Fruit fly (Drosophila melanogaster) whole organism, embryonic: ENCODE results near the gene CG12075.

Source experiments
- CG10321 ChIP-seq: fragments of 200-800 bp; sonication (Bioruptor generic); IDR thresholded peaks from 2 replicates; pipeline ENCODE4 v1.3.6; 2022; ENCODE audit warnings: missing biosample characterization, missing genetic modification characterization
- CG10654 ChIP-seq: fragments of 200-800 bp; sonication (Bioruptor generic); optimal IDR thresholded peaks from 2 replicates; lab custom pipeline; 2016; ENCODE audit warnings: missing biosample characterization, missing genetic modification characterization
- CG11398 ChIP-seq: fragments of 200-800 bp; sonication (Bioruptor generic); optimal IDR thresholded peaks from 2 replicates; lab custom pipeline; 2016; ENCODE audit warnings: missing biosample characterization, missing genetic modification characterization
- CG11723 ChIP-seq: fragments of 200-800 bp; sonication (Bioruptor generic); optimal IDR thresholded peaks from 2 replicates; lab custom pipeline; 2017; ENCODE audit warnings: missing biosample characterization, mild to moderate bottlenecking, missing genetic modification characterization
- CG12219 ChIP-seq: fragments of 200-800 bp; sonication (Bioruptor generic); optimal IDR thresholded peaks from 3 replicates; lab custom pipeline; 2018; ENCODE audit warnings: missing biosample characterization, mild to moderate bottlenecking, missing genetic modification characterization
- CG12236 ChIP-seq: fragments of 200-800 bp; sonication (Bioruptor generic); optimal IDR thresholded peaks from 2 replicates; lab custom pipeline; 2016; ENCODE audit warnings: missing biosample characterization, missing genetic modification characterization
- CG13894 ChIP-seq: fragments of 200-800 bp; sonication (Bioruptor generic); optimal IDR thresholded peaks from 3 replicates; lab custom pipeline; 2018; ENCODE audit warnings: missing biosample characterization, mild to moderate bottlenecking, missing genetic modification characterization, moderate library complexity
- CG15269 ChIP-seq: fragments of 200-800 bp; sonication (Bioruptor generic); optimal IDR thresholded peaks from 2 replicates; lab custom pipeline; 2018; ENCODE audit warnings: missing biosample characterization, mild to moderate bottlenecking, missing genetic modification characterization, moderate library complexity
- CG1529 ChIP-seq: fragments of 200-800 bp; sonication (Bioruptor generic); optimal IDR thresholded peaks from 3 replicates; lab custom pipeline; 2018; ENCODE audit warnings: missing biosample characterization, missing genetic modification characterization
- CG17186 ChIP-seq: fragments of 200-800 bp; sonication (Bioruptor generic); optimal IDR thresholded peaks from 3 replicates; lab custom pipeline; 2017; ENCODE audit warnings: missing biosample characterization, missing genetic modification reagents, missing genetic modification characterization
- CG17328 ChIP-seq: fragments of 200-800 bp; sonication (Bioruptor generic); IDR thresholded peaks from 2 replicates; pipeline ENCODE4 v1.3.6; 2022; ENCODE audit warnings: missing biosample characterization, missing genetic modification characterization
- CG2202 ChIP-seq: fragments of 200-800 bp; sonication (Bioruptor generic); optimal IDR thresholded peaks from 2 replicates; lab custom pipeline; 2018; ENCODE audit warnings: missing biosample characterization, mild to moderate bottlenecking, missing genetic modification characterization
- CG2712 ChIP-seq: fragments of 200-800 bp; optimal IDR thresholded peaks from 3 replicates; lab custom pipeline; 2019; ENCODE audit warnings: missing biosample characterization, mild to moderate bottlenecking, missing genetic modification characterization, moderate library complexity
- CG31441 ChIP-seq: fragments of 200-800 bp; sonication (Bioruptor generic); IDR thresholded peaks from 2 replicates; pipeline ENCODE4 v1.3.6; 2022; ENCODE audit warnings: missing biosample characterization, missing genetic modification characterization
- CG32767 ChIP-seq: fragments of 200-800 bp; sonication (Bioruptor generic); IDR thresholded peaks from 2 replicates; pipeline ENCODE4 v1.3.6; 2022; ENCODE audit warnings: missing biosample characterization, missing genetic modification characterization
- CG3407 ChIP-seq: fragments of 200-800 bp; sonication (Bioruptor generic); optimal IDR thresholded peaks from 2 replicates; lab custom pipeline; 2018; ENCODE audit warnings: missing biosample characterization, mild to moderate bottlenecking, missing genetic modification characterization
- CG3726 ChIP-seq: fragments of 200-800 bp; sonication (Bioruptor generic); IDR thresholded peaks from 3 replicates; pipeline ENCODE4, ENCODE4 v1.3.6; 2022; ENCODE audit warnings: missing biosample characterization, missing genetic modification characterization
- CG4707 ChIP-seq: fragments of 200-800 bp; sonication (Bioruptor generic); optimal IDR thresholded peaks from 2 replicates; lab custom pipeline; 2018; ENCODE audit warnings: missing biosample characterization, mild to moderate bottlenecking, missing genetic modification characterization, moderate library complexity
- CG4854 ChIP-seq: fragments of 200-800 bp; sonication (Bioruptor generic); optimal IDR thresholded peaks from 2 replicates; lab custom pipeline; 2016; ENCODE audit warnings: missing biosample characterization, missing genetic modification characterization, inconsistent platforms
- CG5245 ChIP-seq: fragments of 200-800 bp; sonication (Bioruptor generic); optimal IDR thresholded peaks from 3 replicates; lab custom pipeline; 2016; ENCODE audit warnings: missing biosample characterization, missing genetic modification characterization
- CG6683 ChIP-seq: fragments of 200-800 bp; sonication (Bioruptor generic); optimal IDR thresholded peaks from 2 replicates; lab custom pipeline; 2017; ENCODE audit warnings: missing biosample characterization, mild to moderate bottlenecking, missing genetic modification characterization, missing genetic modification reagents
- CG6765 ChIP-seq: fragments of 200-800 bp; sonication (Bioruptor generic); optimal IDR thresholded peaks from 3 replicates; lab custom pipeline; 2017; ENCODE audit warnings: missing biosample characterization, mild to moderate bottlenecking, missing genetic modification characterization
- CG7786 ChIP-seq: fragments of 200-800 bp; sonication (Bioruptor generic); optimal IDR thresholded peaks from 2 replicates; lab custom pipeline; 2016; ENCODE audit warnings: missing biosample characterization, missing genetic modification characterization
- CG8765 ChIP-seq: fragments of 200-800 bp; sonication (Bioruptor generic); IDR thresholded peaks from 2 replicates; pipeline ENCODE4 v1.3.6; 2022; ENCODE audit warnings: missing biosample characterization, missing genetic modification characterization
- CG9876 ChIP-seq: fragments of 200-800 bp; sonication (Bioruptor generic); optimal IDR thresholded peaks from 2 replicates; lab custom pipeline; 2016; ENCODE audit warnings: missing biosample characterization, missing genetic modification characterization
- Elba2 ChIP-seq: fragments of 200-800 bp; sonication (Bioruptor generic); optimal IDR thresholded peaks from 3 replicates; lab custom pipeline; 2016; ENCODE audit warnings: missing biosample characterization, missing genetic modification characterization
- Gug ChIP-seq: fragments of 200-800 bp; sonication (Bioruptor generic); IDR thresholded peaks from 4 replicates; pipeline ENCODE4 v1.3.6; 2022; ENCODE audit warnings: missing biosample characterization, missing genetic modification characterization
- HmgD ChIP-seq: fragments of 200-800 bp; sonication (Bioruptor generic); optimal IDR thresholded peaks from 3 replicates; lab custom pipeline; 2016; ENCODE audit warnings: missing biosample characterization, missing genetic modification characterization
- Med ChIP-seq: fragments of 200-800 bp; sonication (Bioruptor generic); peaks from one replicate; lab custom pipeline; 2016; ENCODE audit warnings: missing biosample characterization, missing genetic modification characterization, mild to moderate bottlenecking, inconsistent platforms, moderate library complexity
- Pdp1 ChIP-seq, 2 experiments: fragments of 200-800 bp; sonication (Bioruptor generic); optimal IDR thresholded peaks; 3 replicates each; lab custom pipeline; 2016; ENCODE audit warnings: missing biosample characterization in 2 of 2, missing genetic modification characterization in 2 of 2, mild to moderate bottlenecking in 1 of 2, moderate library complexity in 1 of 2
- Six4 ChIP-seq: fragments of 200-800 bp; sonication (Bioruptor generic); optimal IDR thresholded peaks from 2 replicates; lab custom pipeline; 2016; ENCODE audit warnings: missing biosample characterization, missing genetic modification characterization
- Sry-β ChIP-seq: fragments of 200-800 bp; sonication (Bioruptor generic); optimal IDR thresholded peaks from 2 replicates; lab custom pipeline; 2018; ENCODE audit warnings: missing biosample characterization, mild to moderate bottlenecking, missing genetic modification characterization, moderate library complexity
- Taf1 ChIP-seq: fragments of 200-800 bp; sonication (Bioruptor generic); IDR thresholded peaks from 2 replicates; pipeline ENCODE4 v1.3.6; 2022; ENCODE audit warnings: missing biosample characterization, missing genetic modification characterization
- Tbp ChIP-seq: fragments of >200 bp; optimal IDR thresholded peaks from 2 replicates; lab custom pipeline; 2018; ENCODE audit warnings: missing biosample characterization, missing genetic modification characterization
- Trl ChIP-seq, 3 experiments: fragments of >200 bp in 2 of 3; fragments of 200-800 bp in 1 of 3; sonication (Bioruptor generic) in 1 of 3; optimal IDR thresholded peaks; 2 replicates in 1 of 3; 3 replicates in 2 of 3; lab custom pipeline; 2016 to 2017; ENCODE audit warnings: missing biosample characterization in 1 of 3, missing genetic modification characterization in 1 of 3
- ara ChIP-seq: fragments of 200-800 bp; sonication (Bioruptor generic); IDR thresholded peaks from 2 replicates; pipeline ENCODE4 v1.3.6; 2022; ENCODE audit warnings: missing biosample characterization, missing genetic modification characterization
- bowl ChIP-seq: fragments of 200-800 bp; sonication (Bioruptor generic); IDR thresholded peaks from 2 replicates; pipeline ENCODE4 v1.3.6; 2022; ENCODE audit warnings: missing biosample characterization, missing genetic modification characterization
- bsh ChIP-seq, 2 experiments: fragments of 200-800 bp; sonication (Bioruptor generic); optimal IDR thresholded peaks; 2 replicates each; lab custom pipeline; 2017 to 2018; ENCODE audit warnings: mild to moderate bottlenecking in 2 of 2, missing biosample characterization in 2 of 2, missing genetic modification characterization in 2 of 2, moderate library complexity in 1 of 2
- chm ChIP-seq: fragments of 200-800 bp; sonication (Bioruptor generic); IDR thresholded peaks from 2 replicates; pipeline ENCODE4 v1.3.6; 2022; ENCODE audit warnings: missing biosample characterization, missing genetic modification characterization
- crp ChIP-seq, 2 experiments: fragments of 200-800 bp; sonication (Bioruptor generic); optimal IDR thresholded peaks; 2 replicates in 1 of 2; 3 replicates in 1 of 2; lab custom pipeline; 2017; ENCODE audit warnings: missing biosample characterization in 2 of 2, missing genetic modification characterization in 2 of 2, mild to moderate bottlenecking in 1 of 2, moderate library complexity in 1 of 2
- dpn ChIP-seq, 2 experiments: fragments of 200-800 bp; sonication (Bioruptor generic); optimal IDR thresholded peaks; 3 replicates each; lab custom pipeline; 2016; ENCODE audit warnings: missing biosample characterization in 2 of 2, missing genetic modification characterization in 2 of 2
- gce ChIP-seq: fragments of 200-800 bp; sonication (Bioruptor generic); IDR thresholded peaks from 3 replicates; pipeline ENCODE4 v1.3.6; 2022; ENCODE audit warnings: missing biosample characterization, missing genetic modification characterization
- lilli ChIP-seq: fragments of 200-800 bp; sonication (Bioruptor generic); optimal IDR thresholded peaks from 3 replicates; lab custom pipeline; 2016; ENCODE audit warnings: missing biosample characterization, missing genetic modification characterization
- lov ChIP-seq, 2 experiments: fragments of 200-800 bp in 1 of 2; fragments of >200 bp in 1 of 2; sonication (Bioruptor generic) in 1 of 2; IDR thresholded peaks in 1 of 2; optimal IDR thresholded peaks in 1 of 2; 2 replicates in 1 of 2; 3 replicates in 1 of 2; pipeline versions ENCODE4 v1.3.6 to Lab custom; 2017 to 2022; ENCODE audit warnings: missing biosample characterization in 1 of 2, missing genetic modification characterization in 1 of 2
- pnt ChIP-seq: fragments of 200-800 bp; sonication (Bioruptor generic); optimal IDR thresholded peaks from 3 replicates; lab custom pipeline; 2016; ENCODE audit warnings: missing biosample characterization, missing genetic modification characterization
- scrt ChIP-seq: fragments of 200-800 bp; sonication (Bioruptor generic); optimal IDR thresholded peaks from 2 replicates; lab custom pipeline; 2018; ENCODE audit warnings: missing biosample characterization, mild to moderate bottlenecking, missing genetic modification characterization, moderate library complexity
- slou ChIP-seq: fragments of 200-800 bp; sonication (Bioruptor generic); optimal IDR thresholded peaks from 3 replicates; lab custom pipeline; 2016; ENCODE audit warnings: missing biosample characterization, missing genetic modification characterization
- tll ChIP-seq, 2 experiments: fragments of 200-800 bp in 1 of 2; fragments of >200 bp in 1 of 2; sonication (Bioruptor generic) in 1 of 2; optimal IDR thresholded peaks; 2 replicates each; lab custom pipeline; 2017 to 2019; ENCODE audit warnings: missing biosample characterization in 2 of 2, missing genetic modification characterization in 2 of 2, mild to moderate bottlenecking in 1 of 2, moderate library complexity in 1 of 2
- unpg ChIP-seq: fragments of 200-800 bp; sonication (Bioruptor generic); optimal IDR thresholded peaks from 3 replicates; lab custom pipeline; 2018; ENCODE audit warnings: missing biosample characterization, mild to moderate bottlenecking, missing genetic modification characterization, moderate library complexity
- usp ChIP-seq: fragments of >200 bp; optimal IDR thresholded peaks from 2 replicates; lab custom pipeline; 2017; ENCODE audit warnings: missing biosample characterization, missing genetic modification characterization

The CG12075 gene

dm6 chrX:8900094-8900493, 62.0 kb downstream of the CG12075 start, which contains the start of gene Uros1 (continued):
- TF ChIP-seq Trl (optimal IDR thresholded peaks at IDR 0.05; lab: Kevin White, UChicago) (no peak), Trl (GFP tag; optimal IDR thresholded peaks at IDR 0.05; lab: Kevin White, UChicago) (no peak), CG5245 (GFP tag; lab: Kevin White, UChicago) (no peak), CG10321 (0 out of 2 replicates have a peak, but pooled peaks have one; percentile 11), CG31441 (GFP tag; lab: Robert Waterston, UW) (0 out of 2 replicates have a peak, but pooled peaks have one; percentile 13), CG9876 (no peak), Gug (GFP tag; lab: Robert Waterston, UW) (peak; percentile 46; the same call in 1 of the 4 replicates), pnt (no peak), chm (GFP tag; lab: Robert Waterston, UW) (peak; percentile 38; the same call in 1 of the 2 replicates), CG4707 (no peak), CG3407 (GFP tag; lab: Kevin White, UChicago) (no peak), CG4854 (GFP tag; lab: Kevin White, UChicago) (no peak), bsh (GFP tag; optimal IDR thresholded peaks at IDR 0.05; lab: Kevin White, UChicago) (peak in 1 of 2 experiments; percentile 31), lilli (GFP tag; lab: Kevin White, UChicago) (peak; percentile 60), Six4 (no peak), usp (no peak), CG15269 (tag; lab: Kevin White, UChicago) (peak; percentile 16), CG11723 (GFP tag; lab: Kevin White, UChicago) (no peak), Tbp (GFP tag; lab: Kevin White, UChicago) (no peak), scrt (GFP tag; lab: Kevin White, UChicago) (peak; percentile 11), CG7786 (GFP tag; lab: Kevin White, UChicago) (no peak), CG1529 (GFP tag; lab: Kevin White, UChicago) (no peak), CG6683 (no peak), Med (peak; percentile 87), tll (GFP tag; optimal IDR thresholded peaks at IDR 0.05; lab: Kevin White, UChicago) (no peak), ara (GFP tag; lab: Robert Waterston, UW) (peak; percentile 53), dpn (GFP tag; optimal IDR thresholded peaks at IDR 0.05; lab: Kevin White, UChicago) (peak in 1 of 2 experiments; percentile 18), CG6765 (GFP tag; lab: Kevin White, UChicago) (no peak), bowl (GFP tag; lab: Robert Waterston, UW) (no peak), Taf1 (GFP tag; lab: Robert Waterston, UW) (no peak), Sry-β (GFP tag; lab: Kevin White, UChicago) (no peak), HmgD (GFP tag; lab: Kevin White, UChicago) (no peak), CG17186 (GFP tag; lab: Kevin White, UChicago) (no peak), CG11398 (GFP tag; lab: Kevin White, UChicago) (no peak), CG32767 (GFP tag; lab: Robert Waterston, UW) (no peak; the same call in 1 of the 2 replicates), slou (no peak), CG12236 (GFP tag; lab: Kevin White, UChicago) (no peak), CG13894 (tag; lab: Kevin White, UChicago) (no peak), CG8765 (GFP tag; lab: Robert Waterston, UW) (no peak), unpg (GFP tag; lab: Kevin White, UChicago) (peak; percentile 33), CG3726 (GFP tag; lab: Robert Waterston, UW) (0 out of 3 replicates have a peak, but pooled peaks have one; percentile 41), CG10654 (GFP tag; lab: Kevin White, UChicago) (no peak), Elba2 (GFP tag; lab: Kevin White, UChicago) (peak; percentile 6), CG2712 (tag; lab: Kevin White, UChicago) (peak; percentile 32), crp (GFP tag; optimal IDR thresholded peaks at IDR 0.05; lab: Kevin White, UChicago) (peak; percentile 66 to 93), CG17328 (GFP tag; lab: Robert Waterston, UW) (0 out of 2 replicates have a peak, but pooled peaks have one; percentile 17), CG12219 (no peak), CG2202 (tag; lab: Kevin White, UChicago) (no peak), Pdp1 (GFP tag; optimal IDR thresholded peaks at IDR 0.05; lab: Kevin White, UChicago) (no peak), gce (GFP tag; lab: Robert Waterston, UW) (no peak), lov (optimal IDR thresholded peaks at IDR 0.05; lab: Kevin White, UChicago) (no peak), lov (GFP tag; IDR thresholded peaks at IDR 0.05; lab: Robert Waterston, UW) (no peak)
